Worm (Caenorhabditis elegans) whole organism, young adult: ENCODE measurements around the gene srd-8.

ENCODE experiments used
- C17E4.6 ChIP-seq: fragments of 200-800 bp; sonication (Bioruptor generic); IDR thresholded peaks from 2 replicates; pipeline ENCODE4 v1.3.6; 2022; ENCODE audit warnings: missing genetic modification reagents, missing genetic modification characterization, missing compliant biosample characterization
- F22D6.2 ChIP-seq: sonication (generic microtip); optimal IDR thresholded peaks from 2 replicates; lab custom pipeline; 2016; ENCODE audit warnings: mild to moderate bottlenecking, missing genetic modification characterization, missing compliant biosample characterization
- F23B12.7 ChIP-seq: sonication (generic microtip); optimal IDR thresholded peaks from 2 replicates; lab custom pipeline; 2017; ENCODE audit warnings: missing genetic modification characterization, mild to moderate bottlenecking, missing compliant biosample characterization, antibody characterized with exemption, moderate library complexity; ENCODE audit not compliant: insufficient read depth
- F37B4.10 ChIP-seq: fragments of 200-800 bp; sonication (Bioruptor generic); IDR thresholded peaks from 2 replicates; pipeline ENCODE4 v1.3.6; 2022; ENCODE audit warnings: missing genetic modification characterization, missing compliant biosample characterization
- F52B5.7 ChIP-seq: sonication (generic microtip); optimal IDR thresholded peaks from 2 replicates; lab custom pipeline; 2016; ENCODE audit warnings: mild to moderate bottlenecking, missing genetic modification characterization, missing compliant biosample characterization
- F55B11.4 ChIP-seq: sonication (generic microtip); optimal IDR thresholded peaks from 2 replicates; lab custom pipeline; 2016; ENCODE audit warnings: missing compliant biosample characterization, missing genetic modification characterization, borderline replicate concordance; ENCODE audit not compliant: insufficient read depth
- F57C9.4 ChIP-seq: sonication (generic microtip); optimal IDR thresholded peaks from 2 replicates; lab custom pipeline; 2017; ENCODE audit warnings: mild to moderate bottlenecking, missing genetic modification characterization, missing compliant biosample characterization
- T07F8.4 ChIP-seq: sonication (generic microtip); optimal IDR thresholded peaks from 2 replicates; lab custom pipeline; 2016; ENCODE audit warnings: mild to moderate bottlenecking, missing genetic modification characterization, moderate library complexity, missing compliant biosample characterization
- Y53F4B.3 ChIP-seq: fragments of 200-800 bp; sonication (Bioruptor generic); IDR thresholded peaks from 2 replicates; pipeline ENCODE4 v1.3.6; 2022; ENCODE audit warnings: missing genetic modification reagents, missing genetic modification characterization, missing compliant biosample characterization
- Y95B8A.8 ChIP-seq: fragments of 200-800 bp; sonication (Bioruptor generic); IDR thresholded peaks from 2 replicates; pipeline ENCODE4 v1.3.6; 2022; ENCODE audit warnings: missing genetic modification reagents, missing genetic modification characterization, missing compliant biosample characterization
- akir-1 ChIP-seq: fragments of 200-800 bp; sonication (Bioruptor generic); optimal IDR thresholded peaks from 2 replicates; lab custom pipeline; 2018; ENCODE audit warnings: mild to moderate bottlenecking, missing genetic modification characterization, moderate library complexity, missing compliant biosample characterization
- ama-1 ChIP-seq, 3 experiments: fragments of 150-350 bp in 1 of 3; sonication (generic microtip) in 2 of 3; optimal IDR thresholded peaks; 2 replicates each; lab custom pipeline; 2014 to 2018; ENCODE audit warnings: missing biosample characterization in 2 of 3, missing genetic modification characterization in 2 of 3, missing genetic modification reagents in 2 of 3
- bed-2 ChIP-seq: fragments of 200-800 bp; sonication (Bioruptor generic); IDR thresholded peaks from 2 replicates; pipeline ENCODE4 v1.3.6; 2022; ENCODE audit warnings: missing genetic modification reagents, missing genetic modification characterization, missing compliant biosample characterization
- cebp-2 ChIP-seq: fragments of 200-800 bp; sonication (Bioruptor generic); IDR thresholded peaks from 2 replicates; pipeline ENCODE4 v1.3.6; 2022; ENCODE audit warnings: missing genetic modification characterization, missing compliant biosample characterization
- ceh-40 ChIP-seq: fragments of 200-800 bp; sonication (Bioruptor generic); IDR thresholded peaks from 2 replicates; pipeline ENCODE4 v1.3.6; 2022; ENCODE audit warnings: missing genetic modification characterization, missing compliant biosample characterization
- die-1 ChIP-seq: sonication (generic microtip); optimal IDR thresholded peaks from 2 replicates; lab custom pipeline; 2016; ENCODE audit warnings: missing genotype, mild to moderate bottlenecking, missing genetic modification characterization, missing compliant biosample characterization
- dox-1 ChIP-seq: fragments of 200-800 bp; sonication (Bioruptor generic); IDR thresholded peaks from 2 replicates; pipeline ENCODE4 v1.3.6; 2022; ENCODE audit warnings: missing genetic modification reagents, missing genetic modification characterization, missing compliant biosample characterization
- dpl-1 ChIP-seq: fragments of 150-350 bp; optimal IDR thresholded peaks from 2 replicates; lab custom pipeline; 2014; ENCODE audit warnings: missing biosample characterization, missing genetic modification reagents, missing genetic modification characterization
- efl-1 ChIP-seq: fragments of 150-350 bp; optimal IDR thresholded peaks from 2 replicates; lab custom pipeline; 2014; ENCODE audit warnings: missing biosample characterization, missing genetic modification reagents, missing genetic modification characterization
- egl-18 ChIP-seq: fragments of 200-800 bp; sonication (Bioruptor generic); IDR thresholded peaks from 2 replicates; pipeline ENCODE4 v1.3.6; 2022; ENCODE audit warnings: missing genetic modification reagents, missing genetic modification characterization, missing compliant biosample characterization
- ekl-4 ChIP-seq: fragments of 200-800 bp; sonication (Bioruptor generic); IDR thresholded peaks from 2 replicates; pipeline ENCODE4 v1.3.6; 2022; ENCODE audit warnings: missing genetic modification reagents, missing genetic modification characterization, missing compliant biosample characterization
- fkh-3 ChIP-seq: sonication (generic microtip); optimal IDR thresholded peaks from 2 replicates; lab custom pipeline; 2016; ENCODE audit warnings: mild to moderate bottlenecking, missing genetic modification characterization, missing compliant biosample characterization
- hlh-12 ChIP-seq: sonication (generic microtip); optimal IDR thresholded peaks from 2 replicates; lab custom pipeline; 2016; ENCODE audit warnings: missing genetic modification characterization, missing compliant biosample characterization
- hlh-26 ChIP-seq: fragments of 200-800 bp; sonication (Bioruptor generic); conservative IDR thresholded peaks from 2 replicates; pipeline ENCODE4 v1.3.6; 2022; ENCODE audit warnings: missing genetic modification reagents, missing genetic modification characterization, missing compliant biosample characterization
- hmg-1.2 ChIP-seq: fragments of 200-800 bp; sonication (Bioruptor generic); IDR thresholded peaks from 2 replicates; pipeline ENCODE4 v1.3.6; 2022; ENCODE audit warnings: missing genetic modification reagents, missing genetic modification characterization, missing compliant biosample characterization
- hmg-20 ChIP-seq: fragments of 200-800 bp; sonication (Bioruptor generic); IDR thresholded peaks from 2 replicates; pipeline ENCODE4 v1.3.6; 2022; ENCODE audit warnings: missing genetic modification reagents, missing genetic modification characterization, missing compliant biosample characterization
- let-526 ChIP-seq: fragments of 200-800 bp; sonication (Bioruptor generic); IDR thresholded peaks from 2 replicates; pipeline ENCODE4 v1.3.6; 2022; ENCODE audit warnings: missing genetic modification reagents, missing genetic modification characterization, missing compliant biosample characterization
- lin-54 ChIP-seq: fragments of 200-800 bp; sonication (Bioruptor generic); optimal IDR thresholded peaks from 2 replicates; lab custom pipeline; 2018; ENCODE audit warnings: mild to moderate bottlenecking, missing genetic modification characterization, missing compliant biosample characterization
- lsl-1 ChIP-seq: fragments of 200-800 bp; sonication (Bioruptor generic); optimal IDR thresholded peaks from 2 replicates; lab custom pipeline; 2018; ENCODE audit warnings: mild to moderate bottlenecking, missing genetic modification characterization, moderate library complexity, missing compliant biosample characterization
- lsy-27 ChIP-seq: sonication (generic microtip); optimal IDR thresholded peaks from 2 replicates; lab custom pipeline; 2017; ENCODE audit warnings: missing genetic modification characterization, mild to moderate bottlenecking, missing compliant biosample characterization, antibody characterized with exemption, missing genotype, borderline replicate concordance; ENCODE audit not compliant: insufficient read depth
- madf-6 ChIP-seq: fragments of 200-800 bp; sonication (Bioruptor generic); IDR thresholded peaks from 2 replicates; pipeline ENCODE4 v1.3.6; 2022; ENCODE audit warnings: missing genetic modification reagents, missing genetic modification characterization, missing compliant biosample characterization
- mel-28 ChIP-seq: sonication (generic microtip); optimal IDR thresholded peaks from 2 replicates; lab custom pipeline; 2016; ENCODE audit warnings: borderline replicate concordance, mild to moderate bottlenecking, missing genetic modification characterization, missing compliant biosample characterization
- mes-4 ChIP-seq: sonication (generic microtip); optimal IDR thresholded peaks from 2 replicates; lab custom pipeline; 2016; ENCODE audit warnings: missing genotype, missing genetic modification characterization, missing compliant biosample characterization
- nhr-120 ChIP-seq: fragments of 200-800 bp; sonication (Bioruptor generic); IDR thresholded peaks from 2 replicates; pipeline ENCODE4 v1.3.6; 2022; ENCODE audit warnings: missing genetic modification characterization, missing compliant biosample characterization
- nhr-27 ChIP-seq: fragments of 200-800 bp; sonication (Bioruptor generic); optimal IDR thresholded peaks from 2 replicates; lab custom pipeline; 2018; ENCODE audit warnings: mild to moderate bottlenecking, missing genetic modification characterization, moderate library complexity, missing compliant biosample characterization
- rcor-1 ChIP-seq: fragments of 200-800 bp; sonication (Bioruptor generic); IDR thresholded peaks from 2 replicates; pipeline ENCODE4 v1.3.6; 2022; ENCODE audit warnings: missing genetic modification reagents, missing genetic modification characterization, missing compliant biosample characterization
- rpc-1 ChIP-seq, 2 experiments: fragments of 150-350 bp in 1 of 2; sonication (generic microtip) in 1 of 2; optimal IDR thresholded peaks; 2 replicates each; lab custom pipeline; 2014 to 2018; ENCODE audit warnings: missing biosample characterization in 1 of 2, missing genetic modification characterization in 1 of 2, missing genetic modification reagents in 1 of 2, missing genotype in 1 of 2
- sea-2 ChIP-seq: fragments of 200-800 bp; sonication (Bioruptor generic); IDR thresholded peaks from 2 replicates; pipeline ENCODE4 v1.3.6; 2022; ENCODE audit warnings: missing genetic modification characterization, missing compliant biosample characterization
- tlf-1 ChIP-seq: fragments of 200-800 bp; sonication (Bioruptor generic); optimal IDR thresholded peaks from 2 replicates; lab custom pipeline; 2018; ENCODE audit warnings: mild to moderate bottlenecking, missing genetic modification characterization, missing compliant biosample characterization
- xnd-1 ChIP-seq: sonication (generic microtip); optimal IDR thresholded peaks from 2 replicates; lab custom pipeline; 2016; ENCODE audit warnings: missing genotype, missing genetic modification reagents, missing genetic modification characterization, missing compliant biosample characterization
- zim-3 ChIP-seq: sonication (generic microtip); optimal IDR thresholded peaks from 2 replicates; lab custom pipeline; 2017; ENCODE audit warnings: mild to moderate bottlenecking, missing genetic modification characterization, moderate library complexity, missing compliant biosample characterization
- ztf-18 ChIP-seq: sonication (generic microtip); optimal IDR thresholded peaks from 2 replicates; lab custom pipeline; 2016; ENCODE audit warnings: missing genotype, mild to moderate bottlenecking, missing genetic modification characterization, missing compliant biosample characterization
- ztf-22 ChIP-seq: fragments of 200-800 bp; sonication (Bioruptor generic); optimal IDR thresholded peaks from 2 replicates; lab custom pipeline; 2018; ENCODE audit warnings: mild to moderate bottlenecking, missing genetic modification characterization, moderate library complexity, missing compliant biosample characterization

Gene srd-8

DNA sequence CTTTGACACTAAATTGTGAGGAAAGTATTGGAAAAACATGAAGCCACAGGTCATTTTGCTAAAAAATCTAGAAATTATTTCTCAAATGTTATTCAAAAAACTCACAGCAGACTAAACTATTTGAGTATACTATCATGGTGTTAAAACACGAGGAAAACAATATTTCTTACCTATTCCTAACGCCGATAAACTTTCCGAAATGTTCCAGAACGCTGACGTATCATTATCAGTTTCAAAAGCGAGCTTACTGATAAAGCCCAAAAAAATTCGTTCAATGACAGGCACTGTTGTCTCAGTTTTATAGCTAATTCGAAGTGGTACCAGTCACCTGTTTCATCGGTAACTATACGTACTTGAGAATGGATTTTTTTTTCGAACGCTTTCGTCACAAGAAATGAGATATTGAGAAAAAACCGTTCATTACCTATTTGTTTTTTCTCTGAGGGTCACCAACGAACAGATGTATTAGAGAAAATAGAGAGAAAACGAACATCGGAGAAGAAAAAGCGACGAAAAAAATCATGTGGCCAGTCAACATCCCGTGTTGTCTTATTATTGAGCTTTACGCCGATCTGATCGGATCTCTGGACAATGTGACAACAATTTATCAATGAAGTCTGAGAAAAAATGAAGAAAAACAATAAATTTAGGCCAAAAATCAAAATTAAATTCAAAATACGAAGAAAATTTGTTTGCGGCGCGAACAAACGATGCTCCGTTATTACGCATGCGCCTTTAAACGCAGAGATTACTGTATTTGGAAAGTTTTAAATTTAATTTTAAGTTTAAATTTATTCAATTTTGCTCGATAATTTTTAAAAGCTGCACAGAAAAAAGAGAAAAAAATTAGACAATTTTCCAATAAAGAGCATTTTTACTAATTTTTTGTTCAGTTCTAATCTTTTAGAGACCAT, 21.0 kb upstream of the srd-8 start (continued):
- TF ChIP-seq hmg-20 (GFP tag; lab: Robert Waterston, UW) (no peak), F52B5.7 (tag; lab: Kevin White, UChicago) (no peak), F57C9.4 (tag; lab: Kevin White, UChicago) (no peak), fkh-3 (no peak), F23B12.7 (tag; lab: Kevin White, UChicago) (no peak), dox-1 (GFP tag; lab: Robert Waterston, UW) (peak; percentile 30; the same call in 1 of the 2 replicates), T07F8.4 (tag; lab: Kevin White, UChicago) (no peak), xnd-1 (peak; percentile 74)

DNA sequence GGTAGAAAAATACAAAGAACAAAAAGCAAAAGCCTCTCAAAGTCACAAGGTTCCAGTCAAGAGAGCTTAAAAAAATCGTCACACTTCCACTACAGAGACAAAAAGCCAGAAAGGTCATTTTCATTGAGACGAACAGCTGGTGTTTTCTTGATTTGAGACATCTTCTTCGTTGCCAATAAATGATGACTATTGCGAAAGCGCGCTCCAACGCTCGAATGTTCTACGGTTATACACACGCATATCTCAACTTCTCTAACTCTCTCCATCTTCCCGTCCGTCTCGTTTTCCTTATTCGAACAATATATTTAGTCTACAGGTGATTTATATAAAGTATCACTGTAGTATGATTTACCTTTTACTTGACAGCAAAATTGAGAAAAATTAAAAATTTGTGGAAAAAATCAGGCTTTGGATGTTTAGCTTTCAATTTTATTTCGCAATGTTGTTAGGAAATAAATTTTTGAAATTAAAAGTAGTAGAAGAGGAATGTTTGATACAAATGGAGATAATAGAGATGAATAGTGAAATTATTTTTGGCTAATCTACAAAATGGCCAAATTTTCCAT, 20.0 kb upstream of the srd-8 start:
- TF ChIP-seq lin-54 (no peak), lsl-1 (GFP tag; lab: Kevin White, UChicago) (no peak), egl-18 (no peak), hmg-20 (GFP tag; lab: Robert Waterston, UW) (no peak), ztf-18 (no peak), ztf-22 (GFP tag; lab: Kevin White, UChicago) (no peak), F55B11.4 (tag; lab: Kevin White, UChicago) (no peak), die-1 (no peak), ama-1 (optimal IDR thresholded peaks at IDR 0.05; lab: Kevin White, UChicago) (no peak), ama-1 (GFP tag; optimal IDR thresholded peaks at IDR 0.05; lab: Kevin White, UChicago) (no peak), cebp-2 (GFP tag; lab: Robert Waterston, UW) (no peak), dox-1 (GFP tag; lab: Robert Waterston, UW) (peak; percentile 48), hlh-12 (tag; lab: Kevin White, UChicago) (no peak), F22D6.2 (tag; lab: Kevin White, UChicago) (no peak), sea-2 (GFP tag; lab: Robert Waterston, UW) (no peak), mel-28 (tag; lab: Kevin White, UChicago) (no peak), akir-1 (GFP tag; lab: Kevin White, UChicago) (no peak), nhr-27 (tag; lab: Kevin White, UChicago) (no peak), rpc-1 (optimal IDR thresholded peaks at IDR 0.05; lab: Kevin White, UChicago) (no peak), rpc-1 (tag; optimal IDR thresholded peaks at IDR 0.05; lab: Kevin White, UChicago) (no peak), F37B4.10 (no peak), ekl-4 (GFP tag; lab: Robert Waterston, UW) (peak; percentile 53; the same call in 1 of the 2 replicates), hlh-26 (GFP tag; lab: Robert Waterston, UW) (no peak), zim-3 (tag; lab: Kevin White, UChicago) (no peak), madf-6 (GFP tag; lab: Robert Waterston, UW) (no peak), lsy-27 (no peak), dpl-1 (GFP tag; lab: Kevin White, UChicago) (no peak), mes-4 (tag; lab: Kevin White, UChicago) (no peak), hmg-1.2 (GFP tag; lab: Robert Waterston, UW) (peak; percentile 50; the same call in 1 of the 2 replicates), F57C9.4 (tag; lab: Kevin White, UChicago) (no peak), Y95B8A.8 (0 out of 2 replicates have a peak, but pooled peaks have one; percentile 12), Y53F4B.3 (no peak), efl-1 (GFP tag; lab: Kevin White, UChicago) (peak; percentile 11), F52B5.7 (tag; lab: Kevin White, UChicago) (no peak), rcor-1 (GFP tag; lab: Robert Waterston, UW) (no peak), ceh-40 (GFP tag; lab: Robert Waterston, UW) (no peak), let-526 (GFP tag; lab: Robert Waterston, UW) (no peak), tlf-1 (GFP tag; lab: Kevin White, UChicago) (no peak), F23B12.7 (tag; lab: Kevin White, UChicago) (no peak), C17E4.6 (GFP tag; lab: Robert Waterston, UW) (no peak), xnd-1 (no peak), bed-2 (GFP tag; lab: Robert Waterston, UW) (no peak), nhr-120 (GFP tag; lab: Robert Waterston, UW) (no peak)
